Worm (Caenorhabditis elegans): ENCODE data around the gene F31B9.4.

- TF ChIP-seq pha-4 (tag; optimal IDR thresholded peaks at IDR 0.05) (no peak), nhr-76 (tag; optimal IDR thresholded peaks at IDR 0.05) (no peak), zip-8 (tag; optimal IDR thresholded peaks at IDR 0.05) (no peak), elt-3 (tag; optimal IDR thresholded peaks at IDR 0.05) (no peak), snpc-4 (tag; optimal IDR thresholded peaks at IDR 0.05) (no peak)
Observed at ce11 chrX:15887495-15887894, 29.4 kb downstream of the F31B9.4 start, which contains the start of gene F53H4.3.

All from whole organism, mixed stage, embryonic.